Worm (Caenorhabditis elegans) whole organism, L2 larva: ENCODE measurements around the gene T05A8.6.

ENCODE experiments used
- C34F6.9 ChIP-seq: fragments of 150-350 bp; optimal IDR thresholded peaks from 2 replicates; lab custom pipeline; 2014; ENCODE audit warnings: missing biosample characterization, missing genetic modification characterization
- Y55F3AM.14 ChIP-seq: fragments of 200-800 bp; sonication (Bioruptor generic); optimal IDR thresholded peaks from 2 replicates; lab custom pipeline; 2018; ENCODE audit warnings: mild to moderate bottlenecking, missing genetic modification characterization, missing compliant biosample characterization
- ZK546.5 ChIP-seq: sonication (generic microtip); optimal IDR thresholded peaks from 2 replicates; lab custom pipeline; 2017; ENCODE audit warnings: missing biosample characterization, missing genetic modification characterization
- alr-1 ChIP-seq: fragments of 150-350 bp; optimal IDR thresholded peaks from 2 replicates; lab custom pipeline; 2014; ENCODE audit warnings: missing biosample characterization, missing genetic modification characterization
- aly-2 ChIP-seq: fragments of 150-350 bp; optimal IDR thresholded peaks from 2 replicates; lab custom pipeline; 2014; ENCODE audit warnings: missing biosample characterization, missing genetic modification characterization
- ama-1 ChIP-seq: fragments of 150-350 bp; optimal IDR thresholded peaks from 2 replicates; lab custom pipeline; 2018; ENCODE audit warnings: inconsistent platforms
- blmp-1 ChIP-seq: sonication (generic microtip); optimal IDR thresholded peaks from 2 replicates; lab custom pipeline; 2017; ENCODE audit warnings: missing genetic modification characterization, mild to moderate bottlenecking, missing compliant biosample characterization, antibody characterized with exemption, moderate library complexity; ENCODE audit not compliant: insufficient read depth
- ceh-16 ChIP-seq: fragments of 150-350 bp; optimal IDR thresholded peaks from 2 replicates; lab custom pipeline; 2014; ENCODE audit warnings: missing biosample characterization, missing genetic modification characterization
- ceh-82 ChIP-seq: fragments of 150-350 bp; optimal IDR thresholded peaks from 2 replicates; lab custom pipeline; 2014; ENCODE audit warnings: missing biosample characterization, missing genetic modification characterization
- dmd-4 ChIP-seq: sonication (generic microtip); optimal IDR thresholded peaks from 2 replicates; lab custom pipeline; 2017; ENCODE audit warnings: missing biosample characterization, missing genetic modification characterization
- egl-27 ChIP-seq: sonication (generic microtip); optimal IDR thresholded peaks from 3 replicates; lab custom pipeline; 2017; ENCODE audit warnings: missing biosample characterization, missing genetic modification reagents, missing genetic modification characterization
- elt-3 ChIP-seq: sonication (generic microtip); optimal IDR thresholded peaks from 2 replicates; lab custom pipeline; 2017; ENCODE audit warnings: missing biosample characterization, missing genetic modification characterization
- fos-1 ChIP-seq: fragments of 150-350 bp; optimal IDR thresholded peaks from 2 replicates; lab custom pipeline; 2014; ENCODE audit warnings: missing biosample characterization, missing genetic modification characterization
- lin-11 ChIP-seq: fragments of 150-350 bp; sonication (generic microtip); optimal IDR thresholded peaks from 2 replicates; lab custom pipeline; 2014; ENCODE audit warnings: missing biosample characterization, missing genetic modification characterization, inconsistent platforms, mixed read lengths
- lin-13 ChIP-seq: fragments of 150-350 bp; optimal IDR thresholded peaks from 2 replicates; lab custom pipeline; 2014; ENCODE audit warnings: missing biosample characterization, missing genetic modification reagents, missing genetic modification characterization
- lsy-2 ChIP-seq, 2 experiments: fragments of 150-350 bp in 1 of 2; sonication (generic microtip) in 1 of 2; optimal IDR thresholded peaks; 2 replicates each; lab custom pipeline; 2014 to 2017; ENCODE audit warnings: missing biosample characterization in 2 of 2, missing genetic modification characterization in 2 of 2
- mab-5 ChIP-seq: fragments of 150-350 bp; optimal IDR thresholded peaks from 2 replicates; lab custom pipeline; 2014; ENCODE audit warnings: missing biosample characterization, missing genetic modification characterization
- mbf-1 ChIP-seq: sonication (generic microtip); optimal IDR thresholded peaks from 2 replicates; lab custom pipeline; 2017; ENCODE audit warnings: missing biosample characterization, missing genetic modification characterization
- mdl-1 ChIP-seq, 2 experiments: fragments of 150-350 bp in 1 of 2; sonication (generic microtip) in 1 of 2; optimal IDR thresholded peaks; 2 replicates each; lab custom pipeline; 2017; ENCODE audit warnings: missing biosample characterization in 2 of 2, missing genetic modification characterization in 2 of 2
- nhr-11 ChIP-seq: fragments of 150-350 bp; optimal IDR thresholded peaks from 2 replicates; lab custom pipeline; 2014; ENCODE audit warnings: missing biosample characterization, missing genetic modification characterization
- nhr-12 ChIP-seq: fragments of 150-350 bp; optimal IDR thresholded peaks from 2 replicates; lab custom pipeline; 2014; ENCODE audit warnings: missing biosample characterization, missing genetic modification characterization
- nhr-129 ChIP-seq: fragments of 150-350 bp; optimal IDR thresholded peaks from 2 replicates; lab custom pipeline; 2014; ENCODE audit warnings: missing biosample characterization, missing genetic modification characterization
- nhr-21 ChIP-seq: fragments of 150-350 bp; optimal IDR thresholded peaks from 2 replicates; lab custom pipeline; 2014; ENCODE audit warnings: missing biosample characterization, missing genetic modification characterization
- nhr-23 ChIP-seq: fragments of 150-350 bp; optimal IDR thresholded peaks from 2 replicates; lab custom pipeline; 2014; ENCODE audit warnings: missing biosample characterization, missing genetic modification reagents, missing genetic modification characterization
- nhr-25 ChIP-seq: fragments of 150-350 bp; sonication (generic microtip); optimal IDR thresholded peaks from 3 replicates; lab custom pipeline; 2014; ENCODE audit warnings: missing biosample characterization, missing genetic modification characterization
- nhr-6 ChIP-seq: fragments of 150-350 bp; optimal IDR thresholded peaks from 2 replicates; lab custom pipeline; 2014; ENCODE audit warnings: missing biosample characterization, missing genetic modification characterization
- nhr-77 ChIP-seq: fragments of 150-350 bp; optimal IDR thresholded peaks from 2 replicates; lab custom pipeline; 2014; ENCODE audit warnings: missing biosample characterization, missing genetic modification characterization
- skn-1 ChIP-seq: sonication (generic microtip); optimal IDR thresholded peaks from 2 replicates; lab custom pipeline; 2017; ENCODE audit warnings: missing biosample characterization, missing genetic modification characterization
- sma-3 ChIP-seq: sonication (generic microtip); optimal IDR thresholded peaks from 2 replicates; lab custom pipeline; 2016; ENCODE audit warnings: missing genetic modification reagents, missing genetic modification characterization, missing compliant biosample characterization
- sma-9 ChIP-seq, 2 experiments: fragments of 150-350 bp in 1 of 2; sonication (generic microtip) in 1 of 2; optimal IDR thresholded peaks; 2 replicates each; lab custom pipeline; 2014 to 2016; ENCODE audit warnings: missing genetic modification characterization in 2 of 2, mild to moderate bottlenecking in 1 of 2, missing biosample characterization in 1 of 2, missing compliant biosample characterization in 1 of 2, missing genetic modification reagents in 1 of 2, moderate library complexity in 1 of 2
- snpc-4 ChIP-seq: fragments of 150-350 bp; optimal IDR thresholded peaks from 2 replicates; lab custom pipeline; 2014; ENCODE audit warnings: missing biosample characterization, missing genetic modification characterization
- unc-62 ChIP-seq: fragments of 150-350 bp; optimal IDR thresholded peaks from 2 replicates; lab custom pipeline; 2014; ENCODE audit warnings: missing biosample characterization, missing genetic modification reagents, missing genetic modification characterization
- ztf-4 ChIP-seq: fragments of 150-350 bp; optimal IDR thresholded peaks from 2 replicates; lab custom pipeline; 2014; ENCODE audit warnings: missing biosample characterization, missing genetic modification characterization

The T05A8.6 gene

ce11 chrII:2721992-2722391 is 17.5 kb downstream of the T05A8.6 start:
- no peak for TF ChIP-seq nhr-25 (tag; lab: Kevin White, UChicago)
- no peak for TF ChIP-seq nhr-129 (tag; lab: Kevin White, UChicago)
- no peak for TF ChIP-seq nhr-21 (tag; lab: Kevin White, UChicago)
- no peak for TF ChIP-seq nhr-12 (tag; lab: Kevin White, UChicago)
- no peak for TF ChIP-seq lin-13 (GFP tag; lab: Kevin White, UChicago)
- no peak for TF ChIP-seq blmp-1 (tag; lab: Kevin White, UChicago)
- TF ChIP-seq ceh-82 = no peak
- no peak for TF ChIP-seq sma-3 (GFP tag; lab: Kevin White, UChicago)
- TF ChIP-seq C34F6.9 (tag; lab: Kevin White, UChicago) = no peak
- TF ChIP-seq unc-62 (GFP tag; lab: Kevin White, UChicago) = no peak
- no peak for TF ChIP-seq nhr-77 (tag; lab: Kevin White, UChicago)
- no peak for TF ChIP-seq lin-11 (tag; lab: Kevin White, UChicago)
- TF ChIP-seq nhr-23 (tag; lab: Kevin White, UChicago) = no peak
- no peak for TF ChIP-seq ceh-16 (tag; lab: Kevin White, UChicago)
- TF ChIP-seq sma-9 (GFP tag; optimal IDR thresholded peaks at IDR 0.05; lab: Kevin White, UChicago) = no peak
- no peak for TF ChIP-seq sma-9 (tag; optimal IDR thresholded peaks at IDR 0.05; lab: Kevin White, UChicago)
- no peak for TF ChIP-seq snpc-4
- no peak for TF ChIP-seq nhr-11 (tag; lab: Kevin White, UChicago)

- TF ChIP-seq unc-62 (GFP tag; lab: Kevin White, UChicago) = no peak
- TF ChIP-seq Y55F3AM.14 (GFP tag; lab: Kevin White, UChicago) = no peak
- no peak for TF ChIP-seq dmd-4 (tag; lab: Kevin White, UChicago)
- TF ChIP-seq ztf-4 (tag; lab: Kevin White, UChicago) = no peak
- TF ChIP-seq mdl-1 (tag; optimal IDR thresholded peaks at IDR 0.05; lab: Kevin White, UChicago) = no peak
- TF ChIP-seq skn-1 (tag; lab: Kevin White, UChicago) = no peak
- no peak for TF ChIP-seq elt-3
- no peak for TF ChIP-seq nhr-21 (tag; lab: Kevin White, UChicago)
- no peak for TF ChIP-seq alr-1 (tag; lab: Kevin White, UChicago)
- no peak for TF ChIP-seq sma-9 (GFP tag; optimal IDR thresholded peaks at IDR 0.05; lab: Kevin White, UChicago)
- TF ChIP-seq sma-9 (tag; optimal IDR thresholded peaks at IDR 0.05; lab: Kevin White, UChicago) = no peak
- no peak for TF ChIP-seq mab-5 (tag; lab: Kevin White, UChicago)
- no peak for TF ChIP-seq snpc-4
- no peak for TF ChIP-seq nhr-6
- no peak for TF ChIP-seq ceh-16 (tag; lab: Kevin White, UChicago)
- TF ChIP-seq mbf-1 = no peak
- no peak for TF ChIP-seq lsy-2 (tag; optimal IDR thresholded peaks at IDR 0.05; lab: Kevin White, UChicago)
- TF ChIP-seq, all 48 proteins: peak for 0
Observed at ce11 chrII:2719212-2719611, 20.3 kb downstream of the T05A8.6 start.

- TF ChIP-seq ceh-82 (no peak), nhr-6 (no peak), lin-13 (GFP tag; lab: Kevin White, UChicago) (no peak), ZK546.5 (tag; lab: Kevin White, UChicago) (no peak), fos-1 (no peak), snpc-4 (no peak), ama-1 (lab: Kevin White, UChicago) (no peak), nhr-77 (tag; lab: Kevin White, UChicago) (no peak), nhr-129 (tag; lab: Kevin White, UChicago) (no peak), mab-5 (tag; lab: Kevin White, UChicago) (no peak), unc-62 (GFP tag; lab: Kevin White, UChicago) (no peak), sma-9 (GFP tag; optimal IDR thresholded peaks at IDR 0.05; lab: Kevin White, UChicago) (no peak), sma-9 (tag; optimal IDR thresholded peaks at IDR 0.05; lab: Kevin White, UChicago) (no peak), egl-27 (tag; lab: Kevin White, UChicago) (no peak)
Observed at ce11 chrII:2717335-2717734, 22.2 kb downstream of the T05A8.6 start, which contains the start of gene T05A8.3. Gene T05A8.3, minus strand, starts transcription at chrII:2717435.

- TF ChIP-seq aly-2 (tag; lab: Kevin White, UChicago) = no peak
- TF ChIP-seq ZK546.5 (tag; lab: Kevin White, UChicago) = no peak
Observed at ce11 chrII:2710919-2711318, 28.6 kb downstream of the T05A8.6 start, which contains the start of gene T05A8.2. Gene T05A8.2, minus strand, starts transcription at chrII:2711019.

ce11 chrII:2709942-2710341 is 29.6 kb downstream of the T05A8.6 start, which contains the start of gene T05A8.1:
Gene T05A8.1, minus strand, starts transcription at chrII:2710042.
- no peak for TF ChIP-seq skn-1 (tag; lab: Kevin White, UChicago)
- no peak for TF ChIP-seq mdl-1 (tag; optimal IDR thresholded peaks at IDR 0.05; lab: Kevin White, UChicago)
